Worm (Caenorhabditis elegans) whole organism, L1 larva: Measurements from ENCODE around the gene gst-33.
A peak's percentile ranks its signal among the peaks of the same experiment; 100 is the strongest.
"Not testable (repeated sequence)": the region's sequence is repeated elsewhere in the genome, so short reads cannot be mapped to it uniquely, and the experiment has no call there.

Experiments
- C04F5.9 ChIP-seq: sonication (generic microtip); optimal IDR thresholded peaks from 2 replicates; lab custom pipeline; 2016; ENCODE audit warnings: missing genetic modification characterization, missing compliant biosample characterization
- C16A3.4 ChIP-seq: fragments of 150-350 bp; optimal IDR thresholded peaks from 2 replicates; lab custom pipeline; 2014; ENCODE audit warnings: missing biosample characterization, missing genetic modification characterization
- C34B4.2 ChIP-seq: sonication (generic microtip); optimal IDR thresholded peaks from 2 replicates; lab custom pipeline; 2017; ENCODE audit warnings: mild to moderate bottlenecking, missing genetic modification characterization, missing compliant biosample characterization
- alr-1 ChIP-seq: fragments of 200-800 bp; sonication (Bioruptor generic); optimal IDR thresholded peaks from 2 replicates; lab custom pipeline; 2018; ENCODE audit warnings: borderline replicate concordance, mild to moderate bottlenecking, missing genetic modification characterization, missing compliant biosample characterization
- ama-1 ChIP-seq: fragments of 150-350 bp; optimal IDR thresholded peaks from 2 replicates; lab custom pipeline; 2014
- blmp-1 ChIP-seq: fragments of 150-350 bp; optimal IDR thresholded peaks from 2 replicates; lab custom pipeline; 2014; ENCODE audit warnings: missing biosample characterization, missing genetic modification characterization
- ceh-63 ChIP-seq: fragments of 200-800 bp; sonication (Bioruptor generic); optimal IDR thresholded peaks from 2 replicates; lab custom pipeline; 2018; ENCODE audit warnings: mild to moderate bottlenecking, missing genetic modification characterization, missing compliant biosample characterization
- ceh-88 ChIP-seq: fragments of 200-800 bp; sonication (Bioruptor generic); IDR thresholded peaks from 2 replicates; pipeline ENCODE4 v1.3.6; 2022; ENCODE audit warnings: missing genetic modification characterization, missing compliant biosample characterization
- dpl-1 ChIP-seq, 3 experiments: fragments of 150-350 bp in 2 of 3; sonication (generic microtip) in 1 of 3; optimal IDR thresholded peaks; 2 replicates each; lab custom pipeline; 2014 to 2017; ENCODE audit warnings: missing biosample characterization in 3 of 3, missing genetic modification characterization in 3 of 3, missing genetic modification reagents in 3 of 3
- dsc-1 ChIP-seq: sonication (generic microtip); optimal IDR thresholded peaks from 2 replicates; lab custom pipeline; 2016; ENCODE audit warnings: mild to moderate bottlenecking, missing genetic modification characterization, missing compliant biosample characterization
- efl-3 ChIP-seq: fragments of 200-800 bp; sonication (Bioruptor generic); optimal IDR thresholded peaks from 2 replicates; lab custom pipeline; 2018; ENCODE audit warnings: mild to moderate bottlenecking, missing genetic modification characterization, missing compliant biosample characterization
- egl-27 ChIP-seq, 2 experiments: fragments of 150-350 bp in 1 of 2; sonication (generic microtip); optimal IDR thresholded peaks; 3 replicates each; lab custom pipeline; 2017 to 2018; ENCODE audit warnings: missing biosample characterization in 2 of 2, missing genetic modification characterization in 2 of 2, missing genetic modification reagents in 2 of 2
- elt-2 ChIP-seq: sonication (generic microtip); optimal IDR thresholded peaks from 2 replicates; lab custom pipeline; 2016; ENCODE audit warnings: missing genetic modification characterization, mild to moderate bottlenecking, inconsistent platforms, missing compliant biosample characterization, missing genetic modification reagents
- elt-3 ChIP-seq, 6 experiments: fragments of 150-350 bp in 1 of 6; sonication (generic microtip); optimal IDR thresholded peaks; 2 replicates each; lab custom pipeline; 2017 to 2018; ENCODE audit warnings: missing biosample characterization in 6 of 6, missing genetic modification characterization in 6 of 6, inconsistent platforms in 1 of 6
- fkh-10 ChIP-seq: sonication (generic microtip); optimal IDR thresholded peaks from 2 replicates; lab custom pipeline; 2017; ENCODE audit warnings: missing biosample characterization, missing genetic modification reagents, missing genetic modification characterization
- fkh-8 ChIP-seq: sonication (generic microtip); optimal IDR thresholded peaks from 2 replicates; lab custom pipeline; 2016; ENCODE audit warnings: mild to moderate bottlenecking, missing genetic modification characterization, missing compliant biosample characterization
- grh-1 ChIP-seq: fragments of 200-800 bp; sonication (Bioruptor generic); IDR thresholded peaks from 2 replicates; pipeline ENCODE4 v1.3.6; 2022; ENCODE audit warnings: missing genetic modification reagents, missing genetic modification characterization, missing compliant biosample characterization
- irx-1 ChIP-seq: sonication (generic microtip); optimal IDR thresholded peaks from 2 replicates; lab custom pipeline; 2016; ENCODE audit warnings: missing genetic modification characterization, missing compliant biosample characterization
- isw-1 ChIP-seq: fragments of 200-800 bp; sonication (Bioruptor generic); IDR thresholded peaks from 2 replicates; pipeline ENCODE4 v1.3.6; 2022; ENCODE audit warnings: missing genetic modification characterization, missing compliant biosample characterization
- jun-1 ChIP-seq: fragments of 150-350 bp; optimal IDR thresholded peaks from 2 replicates; lab custom pipeline; 2014; ENCODE audit warnings: missing biosample characterization, missing genetic modification reagents, missing genetic modification characterization
- lin-35 ChIP-seq, 2 experiments: fragments of 150-350 bp; optimal IDR thresholded peaks; 2 replicates each; lab custom pipeline; 2014; ENCODE audit warnings: missing biosample characterization in 2 of 2, missing genetic modification characterization in 2 of 2, missing genetic modification reagents in 2 of 2
- lin-39 ChIP-seq: fragments of 150-350 bp; optimal IDR thresholded peaks from 2 replicates; lab custom pipeline; 2014; ENCODE audit warnings: missing biosample characterization, missing genetic modification reagents, missing genetic modification characterization
- lsy-2 ChIP-seq, 2 experiments: fragments of 150-350 bp; optimal IDR thresholded peaks; 2 replicates each; lab custom pipeline; 2014; ENCODE audit warnings: missing biosample characterization in 2 of 2, missing genetic modification characterization in 2 of 2
- mep-1 ChIP-seq: fragments of 150-350 bp; optimal IDR thresholded peaks from 2 replicates; lab custom pipeline; 2014; ENCODE audit warnings: missing biosample characterization, missing genetic modification characterization
- nhr-11 ChIP-seq: fragments of 150-350 bp; optimal IDR thresholded peaks from 2 replicates; lab custom pipeline; 2014; ENCODE audit warnings: missing biosample characterization, missing genetic modification characterization
- nhr-12 ChIP-seq: sonication (generic microtip); optimal IDR thresholded peaks from 2 replicates; lab custom pipeline; 2017; ENCODE audit warnings: missing biosample characterization, missing genetic modification characterization
- nhr-19 ChIP-seq: fragments of 200-800 bp; sonication (Bioruptor generic); conservative IDR thresholded peaks from 2 replicates; pipeline ENCODE4 v1.3.6; 2022; ENCODE audit warnings: missing genetic modification characterization, missing compliant biosample characterization
- nhr-237 ChIP-seq: fragments of 150-350 bp; optimal IDR thresholded peaks from 2 replicates; lab custom pipeline; 2014; ENCODE audit warnings: missing biosample characterization, missing genetic modification characterization
- nhr-47 ChIP-seq: sonication (generic microtip); optimal IDR thresholded peaks from 2 replicates; lab custom pipeline; 2016; ENCODE audit warnings: mild to moderate bottlenecking, missing genetic modification characterization, moderate library complexity, missing compliant biosample characterization
- nhr-71 ChIP-seq: sonication (generic microtip); optimal IDR thresholded peaks from 2 replicates; lab custom pipeline; 2016; ENCODE audit warnings: mild to moderate bottlenecking, missing genetic modification characterization, moderate library complexity, missing compliant biosample characterization
- nhr-76 ChIP-seq: sonication (generic microtip); optimal IDR thresholded peaks from 2 replicates; lab custom pipeline; 2017; ENCODE audit warnings: missing biosample characterization, missing genetic modification characterization
- nhr-84 ChIP-seq: sonication (generic microtip); optimal IDR thresholded peaks from 2 replicates; lab custom pipeline; 2017; ENCODE audit warnings: missing biosample characterization, missing genetic modification characterization
- nhr-85 ChIP-seq: sonication (generic microtip); peaks from one replicate; lab custom pipeline; 2016; ENCODE audit warnings: missing genetic modification characterization, inconsistent platforms, missing compliant biosample characterization
- pax-3 ChIP-seq: fragments of 200-800 bp; sonication (Bioruptor generic); optimal IDR thresholded peaks from 2 replicates; lab custom pipeline; 2018; ENCODE audit warnings: mild to moderate bottlenecking, missing genetic modification characterization, moderate library complexity, missing compliant biosample characterization
- pqm-1 ChIP-seq: sonication (generic microtip); optimal IDR thresholded peaks from 3 replicates; lab custom pipeline; 2017; ENCODE audit warnings: missing biosample characterization, missing genetic modification characterization
- skn-1 ChIP-seq: fragments of 150-350 bp; optimal IDR thresholded peaks from 2 replicates; lab custom pipeline; 2014; ENCODE audit warnings: missing biosample characterization, missing genetic modification characterization
- sox-4 ChIP-seq: sonication (generic microtip); optimal IDR thresholded peaks from 2 replicates; lab custom pipeline; 2016; ENCODE audit warnings: missing genetic modification characterization, missing compliant biosample characterization
- sptf-1 ChIP-seq: fragments of 150-350 bp; optimal IDR thresholded peaks from 2 replicates; lab custom pipeline; 2014; ENCODE audit warnings: missing biosample characterization, missing genetic modification characterization
- sup-37 ChIP-seq: fragments of 200-800 bp; sonication (Bioruptor generic); optimal IDR thresholded peaks from 2 replicates; lab custom pipeline; 2018; ENCODE audit warnings: mild to moderate bottlenecking, missing genetic modification characterization, missing compliant biosample characterization
- tlp-1 ChIP-seq: fragments of 150-350 bp; optimal IDR thresholded peaks from 2 replicates; lab custom pipeline; 2014; ENCODE audit warnings: missing biosample characterization, missing genetic modification characterization
- unc-130 ChIP-seq: fragments of 150-350 bp; optimal IDR thresholded peaks from 2 replicates; lab custom pipeline; 2017; ENCODE audit warnings: missing biosample characterization, missing genetic modification characterization, inconsistent platforms
- unc-62 ChIP-seq: fragments of 150-350 bp; optimal IDR thresholded peaks from 2 replicates; lab custom pipeline; 2014; ENCODE audit warnings: missing biosample characterization, missing genetic modification reagents, missing genetic modification characterization
- vab-15 ChIP-seq: sonication (generic microtip); optimal IDR thresholded peaks from 2 replicates; lab custom pipeline; 2017; ENCODE audit warnings: missing genotype, mild to moderate bottlenecking, missing genetic modification characterization, missing compliant biosample characterization
- zag-1 ChIP-seq: fragments of 150-350 bp; optimal IDR thresholded peaks from 2 replicates; lab custom pipeline; 2014; ENCODE audit warnings: missing biosample characterization, missing genetic modification characterization
- ztf-11 ChIP-seq, 2 experiments: sonication (generic microtip); optimal IDR thresholded peaks; 2 replicates each; lab custom pipeline; 2016 to 2017; ENCODE audit warnings: missing genetic modification characterization in 2 of 2, missing biosample characterization in 1 of 2, missing compliant biosample characterization in 1 of 2
- ztf-4 ChIP-seq: fragments of 150-350 bp; optimal IDR thresholded peaks from 2 replicates; lab custom pipeline; 2014; ENCODE audit warnings: missing biosample characterization, missing genetic modification characterization

Gene gst-33

DNA sequence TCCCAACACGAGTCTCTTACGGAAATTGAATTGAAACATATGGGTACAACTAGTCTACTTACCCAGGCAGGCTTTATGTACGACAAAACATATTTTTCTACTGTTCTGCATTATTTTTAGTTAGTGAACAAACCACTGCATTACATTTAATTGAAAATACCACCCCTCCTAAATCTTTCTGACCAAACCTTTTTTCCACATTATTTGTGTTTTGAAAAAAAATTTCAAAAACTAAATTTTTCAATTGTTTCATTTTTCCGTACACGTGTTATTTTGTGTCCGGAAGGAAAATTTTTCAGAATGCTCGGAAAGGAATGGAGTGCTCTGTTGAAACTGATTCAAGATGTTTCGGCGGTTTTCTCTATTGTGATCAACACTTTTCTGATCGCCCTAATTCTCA lies 44.0 kb upstream of the gst-33 start, which contains the start of gene str-226:
Gene str-226, plus strand, starts transcription at position 301 of the 400 bp plus-strand sequence.
- TF ChIP-seq fkh-10 (GFP tag; lab: Kevin White, UChicago), result no peak
- TF ChIP-seq nhr-71 (tag; lab: Kevin White, UChicago), result no peak
- no peak for TF ChIP-seq nhr-76 (tag; lab: Kevin White, UChicago)
- TF ChIP-seq sup-37 (GFP tag; lab: Kevin White, UChicago), result no peak
- no peak for TF ChIP-seq vab-15
- TF ChIP-seq, all 84 proteins: peak for 0

DNA sequence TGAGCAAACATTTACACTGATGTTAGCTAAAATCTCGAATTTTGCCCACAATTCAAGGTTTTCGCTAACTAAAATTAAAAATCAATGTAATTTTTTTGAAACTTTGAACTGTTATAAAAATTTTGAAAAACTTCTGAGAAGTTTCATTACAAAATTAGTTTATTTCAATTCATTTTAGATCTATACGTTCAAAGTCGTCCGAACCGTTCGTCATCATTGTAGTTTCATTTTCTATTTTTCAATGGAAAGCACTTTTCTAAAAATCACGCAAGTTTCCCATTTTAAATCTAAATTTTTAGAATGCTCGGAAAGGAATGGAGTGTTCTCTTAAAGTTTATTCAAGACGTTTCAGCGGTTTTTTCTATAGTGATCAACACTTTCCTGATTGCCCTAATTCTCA lies 41.5 kb upstream of the gst-33 start, which contains the start of gene str-228:
Gene str-228, plus strand, starts transcription at position 301 of the 400 bp plus-strand sequence.
- TF ChIP-seq grh-1, result no peak
- TF ChIP-seq fkh-8 (tag; lab: Kevin White, UChicago), result no peak
- TF ChIP-seq pax-3 (tag; lab: Kevin White, UChicago), result no peak
- no peak for TF ChIP-seq mep-1 (tag; lab: Kevin White, UChicago)
- no peak for TF ChIP-seq efl-3
- TF ChIP-seq dsc-1 (tag; lab: Kevin White, UChicago), result no peak
- TF ChIP-seq sup-37 (GFP tag; lab: Kevin White, UChicago), result no peak
- TF ChIP-seq C16A3.4 (tag; lab: Kevin White, UChicago), result no peak
- TF ChIP-seq blmp-1 (tag; lab: Kevin White, UChicago), result no peak

DNA sequence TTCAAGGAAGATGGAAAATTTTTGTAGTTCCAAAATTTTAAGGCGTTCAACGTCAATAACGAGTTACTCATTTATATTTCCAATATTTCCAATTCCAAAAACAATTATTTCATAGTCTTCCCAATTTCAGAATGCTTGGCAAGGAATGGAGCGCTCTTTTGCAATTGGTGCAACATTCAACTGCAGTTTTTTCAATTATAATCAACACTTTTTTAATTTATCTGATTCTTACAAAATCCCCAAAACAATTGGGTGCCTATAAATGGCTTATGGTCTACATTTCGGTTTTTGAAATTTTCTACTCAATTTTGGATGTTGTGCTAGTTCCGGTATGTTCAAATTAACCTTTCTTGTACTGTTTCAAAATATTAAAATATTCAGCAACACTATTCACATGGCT lies 39.3 kb upstream of the gst-33 start, which contains the start of gene str-225:
Gene str-225, plus strand, starts transcription at position 132 of the 400 bp plus-strand sequence.
- no peak for TF ChIP-seq ztf-11 (tag; optimal IDR thresholded peaks at IDR 0.05; lab: Kevin White, UChicago)
- TF ChIP-seq nhr-47 (tag; lab: Kevin White, UChicago), result no peak
- TF ChIP-seq ceh-63, result no peak
- no peak for TF ChIP-seq nhr-19 (GFP tag; lab: Robert Waterston, UW)
- TF ChIP-seq egl-27 (tag; optimal IDR thresholded peaks at IDR 0.05; lab: Kevin White, UChicago), result no peak
- no peak for TF ChIP-seq elt-3 (tag; optimal IDR thresholded peaks at IDR 0.05; lab: Kevin White, UChicago)
- TF ChIP-seq nhr-84, result no peak
- no peak for TF ChIP-seq isw-1
- no peak for TF ChIP-seq C04F5.9
- TF ChIP-seq C34B4.2 (tag; lab: Kevin White, UChicago), result no peak
- no peak for TF ChIP-seq lin-35 (GFP tag; optimal IDR thresholded peaks at IDR 0.05; lab: Kevin White, UChicago)

DNA sequence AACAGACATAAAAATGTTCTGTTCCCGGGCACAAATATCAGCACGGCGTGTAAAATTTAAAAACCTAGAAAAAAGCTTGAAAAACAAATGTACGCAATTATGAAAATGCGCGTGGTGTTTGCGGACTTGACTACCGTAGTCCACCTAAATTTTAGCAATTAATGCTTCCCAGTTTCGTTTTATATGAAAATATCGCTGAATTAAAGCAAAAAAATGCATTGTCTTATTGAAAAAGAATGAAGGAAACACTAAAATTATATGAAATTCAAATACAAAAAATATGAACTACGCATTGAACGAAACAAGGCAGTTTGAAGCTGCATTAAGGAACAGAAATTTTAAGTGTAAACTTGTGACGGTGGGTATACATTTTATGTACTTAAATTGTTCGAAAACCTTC lies 37.9 kb upstream of the gst-33 start, which contains the start of gene ugt-64:
Gene ugt-64, minus strand, starts transcription at position 101 of the 400 bp plus-strand sequence.
- TF ChIP-seq unc-62 (GFP tag; lab: Kevin White, UChicago); ceh-88 (GFP tag; lab: Robert Waterston, UW); lin-39 (tag; lab: Kevin White, UChicago): not testable (repeated sequence)

DNA sequence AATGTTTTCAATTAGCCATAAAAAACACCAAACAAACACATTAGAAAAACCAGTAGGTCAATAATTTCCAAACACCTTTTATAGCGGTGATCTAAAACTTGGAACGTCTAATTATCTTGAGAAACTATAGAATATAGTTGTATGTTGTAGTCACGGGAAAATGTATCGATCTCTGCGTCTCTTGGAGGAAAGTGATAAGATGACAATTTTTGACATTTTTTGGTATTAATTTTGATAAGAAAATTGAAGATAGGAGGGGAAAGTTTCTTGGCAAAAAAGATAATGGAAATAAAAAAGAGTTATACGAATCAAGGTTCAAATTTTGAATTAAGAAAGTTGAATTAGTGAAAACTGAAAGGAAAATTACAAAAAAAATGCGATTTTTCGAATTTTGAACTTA lies 37.4 kb upstream of the gst-33 start:
- TF ChIP-seq tlp-1 (tag; lab: Kevin White, UChicago), result peak; percentile 48
- no peak for TF ChIP-seq ama-1 (lab: Kevin White, UChicago)
- no peak for TF ChIP-seq sptf-1 (tag; lab: Kevin White, UChicago)
- TF ChIP-seq elt-2 (tag; lab: Kevin White, UChicago), result peak; percentile 91
- TF ChIP-seq alr-1 (tag; lab: Kevin White, UChicago), result no peak
- no peak for TF ChIP-seq nhr-12 (tag; lab: Kevin White, UChicago)
- peak; percentile 0 for TF ChIP-seq mep-1 (tag; lab: Kevin White, UChicago)
- TF ChIP-seq blmp-1 (tag; lab: Kevin White, UChicago), result peak; percentile 86
- TF ChIP-seq irx-1 (tag; lab: Kevin White, UChicago), result no peak
- peak in 1 of 3 experiments; percentile 17 for TF ChIP-seq dpl-1 (GFP tag; optimal IDR thresholded peaks at IDR 0.05; lab: Kevin White, UChicago)
- TF ChIP-seq lsy-2 (tag; optimal IDR thresholded peaks at IDR 0.05; lab: Kevin White, UChicago), result no peak
- no peak for TF ChIP-seq sox-4 (tag; lab: Kevin White, UChicago)
- peak in 4 of 6 experiments; percentile 7 to 79 (median 54) for TF ChIP-seq elt-3 (tag; optimal IDR thresholded peaks at IDR 0.05; lab: Kevin White, UChicago)
- peak; percentile 40 for TF ChIP-seq skn-1 (tag; lab: Kevin White, UChicago)
- TF ChIP-seq jun-1 (tag; lab: Kevin White, UChicago), result no peak
- peak in 1 of 2 experiments; percentile 28 for TF ChIP-seq lin-35 (GFP tag; optimal IDR thresholded peaks at IDR 0.05; lab: Kevin White, UChicago)
- TF ChIP-seq ztf-4, result no peak
- no peak for TF ChIP-seq zag-1 (tag; lab: Kevin White, UChicago)
- TF ChIP-seq unc-130 (tag; lab: Kevin White, UChicago), result no peak
- TF ChIP-seq pqm-1 (tag; lab: Kevin White, UChicago), result peak; percentile 47
- no peak for TF ChIP-seq nhr-11
- TF ChIP-seq nhr-237 (tag; lab: Kevin White, UChicago), result no peak
- peak; percentile 74 for TF ChIP-seq nhr-85 (tag; lab: Kevin White, UChicago)
